Fruit fly (Drosophila melanogaster) whole organism, embryonic: ENCODE data around the gene CG8671.

Source experiments
- Adf1 ChIP-seq: fragments of 200-800 bp; sonication (Bioruptor generic); IDR thresholded peaks from 2 replicates; pipeline ENCODE4 v1.3.6; 2022; ENCODE audit warnings: missing biosample characterization, missing genetic modification characterization
- B-H2 ChIP-seq: fragments of 200-800 bp; sonication (Bioruptor generic); optimal IDR thresholded peaks from 2 replicates; lab custom pipeline; 2018; ENCODE audit warnings: missing biosample characterization, mild to moderate bottlenecking, missing genetic modification characterization
- CG10321 ChIP-seq: fragments of 200-800 bp; sonication (Bioruptor generic); IDR thresholded peaks from 2 replicates; pipeline ENCODE4 v1.3.6; 2022; ENCODE audit warnings: missing biosample characterization, missing genetic modification characterization
- CG10543 ChIP-seq: fragments of 200-800 bp; sonication (Bioruptor generic); optimal IDR thresholded peaks from 3 replicates; lab custom pipeline; 2017; ENCODE audit warnings: missing biosample characterization, mild to moderate bottlenecking, missing genetic modification characterization, moderate library complexity
- CG11504 ChIP-seq: fragments of 200-800 bp; sonication (Bioruptor generic); optimal IDR thresholded peaks from 3 replicates; lab custom pipeline; 2019; ENCODE audit warnings: missing biosample characterization, mild to moderate bottlenecking, missing genetic modification characterization, moderate library complexity
- CG14441 ChIP-seq: fragments of 200-800 bp; sonication (Bioruptor generic); IDR thresholded peaks from 2 replicates; pipeline ENCODE4 v1.3.6; 2022; ENCODE audit warnings: missing biosample characterization, missing genetic modification characterization
- CG15479 ChIP-seq: fragments of 200-800 bp; sonication (Bioruptor generic); optimal IDR thresholded peaks from 3 replicates; lab custom pipeline; 2019; ENCODE audit warnings: missing biosample characterization, mild to moderate bottlenecking, missing genetic modification characterization, moderate library complexity
- CG1603 ChIP-seq: fragments of 200-800 bp; sonication (Bioruptor generic); optimal IDR thresholded peaks from 2 replicates; lab custom pipeline; 2019; ENCODE audit warnings: missing biosample characterization, mild to moderate bottlenecking, missing genetic modification characterization, moderate library complexity
- CG17359 ChIP-seq: fragments of 200-800 bp; sonication (Bioruptor generic); optimal IDR thresholded peaks from 3 replicates; lab custom pipeline; 2018; ENCODE audit warnings: missing biosample characterization, mild to moderate bottlenecking, missing genetic modification characterization, moderate library complexity
- CG17568 ChIP-seq: fragments of 200-800 bp; sonication (Bioruptor generic); optimal IDR thresholded peaks from 2 replicates; lab custom pipeline; 2018; ENCODE audit warnings: missing biosample characterization, mild to moderate bottlenecking, missing genetic modification characterization, moderate library complexity
- CG2116 ChIP-seq: fragments of 200-800 bp; sonication (Bioruptor generic); optimal IDR thresholded peaks from 3 replicates; lab custom pipeline; 2018; ENCODE audit warnings: missing biosample characterization, mild to moderate bottlenecking, missing genetic modification characterization
- CG2199 ChIP-seq: fragments of 200-800 bp; sonication (Bioruptor generic); IDR thresholded peaks from 3 replicates; pipeline ENCODE4 v1.3.6; 2022; ENCODE audit warnings: missing biosample characterization, missing genetic modification characterization
- CG31224 ChIP-seq: fragments of 200-800 bp; sonication (Bioruptor generic); IDR thresholded peaks from 2 replicates; pipeline ENCODE4 v1.3.6; 2022; ENCODE audit warnings: missing biosample characterization, missing genetic modification characterization
- CG3163 ChIP-seq: fragments of 200-800 bp; sonication (Bioruptor generic); optimal IDR thresholded peaks from 3 replicates; lab custom pipeline; 2016; ENCODE audit warnings: missing biosample characterization, missing genetic modification characterization
- CG32767 ChIP-seq: fragments of 200-800 bp; sonication (Bioruptor generic); IDR thresholded peaks from 2 replicates; pipeline ENCODE4 v1.3.6; 2022; ENCODE audit warnings: missing biosample characterization, missing genetic modification characterization
- CG3847 ChIP-seq: fragments of 200-800 bp; sonication (Bioruptor generic); IDR thresholded peaks from 2 replicates; pipeline ENCODE4 v1.3.6; 2022; ENCODE audit warnings: missing biosample characterization, missing genetic modification characterization
- CG4360 ChIP-seq: fragments of 200-800 bp; sonication (Bioruptor generic); IDR thresholded peaks from 2 replicates; pipeline ENCODE4 v1.3.6; 2022; ENCODE audit warnings: missing biosample characterization, missing genetic modification characterization
- CG6654 ChIP-seq: fragments of 200-800 bp; sonication (Bioruptor generic); optimal IDR thresholded peaks from 2 replicates; lab custom pipeline; 2017; ENCODE audit warnings: missing biosample characterization, mild to moderate bottlenecking, missing genetic modification characterization
- CG6854 ChIP-seq: fragments of 200-800 bp; sonication (Bioruptor generic); optimal IDR thresholded peaks from 3 replicates; lab custom pipeline; 2017; ENCODE audit warnings: missing biosample characterization, mild to moderate bottlenecking, missing genetic modification characterization
- CG8924 ChIP-seq: fragments of 200-800 bp; optimal IDR thresholded peaks from 3 replicates; lab custom pipeline; 2019; ENCODE audit warnings: missing biosample characterization, mild to moderate bottlenecking, missing genetic modification characterization, moderate library complexity
- CHES-1-like ChIP-seq: fragments of 200-800 bp; sonication (Bioruptor generic); optimal IDR thresholded peaks from 2 replicates; lab custom pipeline; 2016; ENCODE audit warnings: missing biosample characterization, missing genetic modification characterization
- CoRest ChIP-seq: fragments of 200-800 bp; sonication (Bioruptor generic); optimal IDR thresholded peaks from 3 replicates; lab custom pipeline; 2018; ENCODE audit warnings: missing biosample characterization, mild to moderate bottlenecking, missing genetic modification characterization, moderate library complexity
- Eip74EF ChIP-seq, 2 experiments: fragments of 200-800 bp in 1 of 2; fragments of >200 bp in 1 of 2; sonication (Bioruptor generic) in 1 of 2; optimal IDR thresholded peaks; 2 replicates each; lab custom pipeline; 2017 to 2019; ENCODE audit warnings: missing biosample characterization in 2 of 2, missing genetic modification characterization in 2 of 2, mild to moderate bottlenecking in 1 of 2, moderate library complexity in 1 of 2
- Fer2 ChIP-seq: fragments of 200-800 bp; sonication (Bioruptor generic); optimal IDR thresholded peaks from 2 replicates; lab custom pipeline; 2018; ENCODE audit warnings: missing biosample characterization, mild to moderate bottlenecking, missing genetic modification characterization, moderate library complexity
- HLH54F ChIP-seq: fragments of 200-800 bp; sonication (Bioruptor generic); optimal IDR thresholded peaks from 3 replicates; lab custom pipeline; 2016; ENCODE audit warnings: missing biosample characterization, missing genetic modification characterization
- MBD-R2 ChIP-seq: fragments of 200-800 bp; sonication (Bioruptor generic); IDR thresholded peaks from 2 replicates; pipeline ENCODE4 v1.3.6; 2022; ENCODE audit warnings: missing biosample characterization, missing genetic modification characterization
- Oli ChIP-seq: fragments of 200-800 bp; sonication (Bioruptor generic); optimal IDR thresholded peaks from 2 replicates; lab custom pipeline; 2018; ENCODE audit warnings: missing biosample characterization, mild to moderate bottlenecking, missing genetic modification characterization, moderate library complexity
- Xrp1 ChIP-seq: fragments of 200-800 bp; sonication (Bioruptor generic); IDR thresholded peaks from 2 replicates; pipeline ENCODE4 v1.3.6; 2022; ENCODE audit warnings: missing biosample characterization, missing genetic modification characterization
- crc ChIP-seq: fragments of 200-800 bp; sonication (Bioruptor generic); optimal IDR thresholded peaks from 2 replicates; lab custom pipeline; 2016; ENCODE audit warnings: missing biosample characterization, missing genetic modification characterization
- dm ChIP-seq: fragments of 200-800 bp; sonication (Bioruptor generic); optimal IDR thresholded peaks from 3 replicates; lab custom pipeline; 2016; ENCODE audit warnings: missing biosample characterization, missing genetic modification characterization
- ftz-f1 ChIP-seq: fragments of 200-800 bp; sonication (Bioruptor generic); optimal IDR thresholded peaks from 2 replicates; lab custom pipeline; 2016; ENCODE audit warnings: missing biosample characterization, missing genetic modification characterization
- gfzf ChIP-seq: fragments of 200-800 bp; sonication (Bioruptor generic); optimal IDR thresholded peaks from 2 replicates; lab custom pipeline; 2016; ENCODE audit warnings: missing biosample characterization, mild to moderate bottlenecking, missing genetic modification characterization, moderate library complexity
- hkb ChIP-seq, 2 experiments: fragments of 200-800 bp in 1 of 2; fragments of >200 bp in 1 of 2; sonication (Bioruptor generic) in 1 of 2; IDR thresholded peaks in 1 of 2; optimal IDR thresholded peaks in 1 of 2; 2 replicates each; pipeline versions ENCODE4 v1.3.6 to Lab custom; 2017 to 2022; ENCODE audit warnings: missing biosample characterization in 1 of 2, missing genetic modification characterization in 1 of 2
- p53 ChIP-seq: fragments of 200-800 bp; sonication (Bioruptor generic); optimal IDR thresholded peaks from 2 replicates; lab custom pipeline; 2016; ENCODE audit warnings: missing biosample characterization, missing genetic modification characterization
- pros ChIP-seq: fragments of 200-800 bp; sonication (Bioruptor generic); optimal IDR thresholded peaks from 3 replicates; lab custom pipeline; 2019; ENCODE audit warnings: missing biosample characterization, mild to moderate bottlenecking, missing genetic modification characterization, moderate library complexity
- rib ChIP-seq: fragments of 200-800 bp; sonication (Bioruptor generic); IDR thresholded peaks from 2 replicates; pipeline ENCODE4 v1.3.6; 2022; ENCODE audit warnings: missing biosample characterization, missing genetic modification characterization
- sens ChIP-seq: fragments of 200-800 bp; sonication (Bioruptor generic); peaks from one replicate; lab custom pipeline; 2016; ENCODE audit warnings: missing biosample characterization, missing genetic modification characterization
- sob ChIP-seq: fragments of 200-800 bp; sonication (Bioruptor generic); IDR thresholded peaks from 2 replicates; pipeline ENCODE4 v1.3.6; 2022; ENCODE audit warnings: missing biosample characterization, missing genetic modification characterization
- twi ChIP-seq: fragments of 200-800 bp; optimal IDR thresholded peaks from 2 replicates; lab custom pipeline; 2019; ENCODE audit warnings: missing biosample characterization, mild to moderate bottlenecking, missing genetic modification characterization, moderate library complexity
- zfh1 ChIP-seq: fragments of 200-800 bp; sonication (Bioruptor generic); IDR thresholded peaks from 3 replicates; pipeline ENCODE4 v1.3.6; 2022; ENCODE audit warnings: missing biosample characterization, missing genetic modification characterization

CG8671 gene

DNA sequence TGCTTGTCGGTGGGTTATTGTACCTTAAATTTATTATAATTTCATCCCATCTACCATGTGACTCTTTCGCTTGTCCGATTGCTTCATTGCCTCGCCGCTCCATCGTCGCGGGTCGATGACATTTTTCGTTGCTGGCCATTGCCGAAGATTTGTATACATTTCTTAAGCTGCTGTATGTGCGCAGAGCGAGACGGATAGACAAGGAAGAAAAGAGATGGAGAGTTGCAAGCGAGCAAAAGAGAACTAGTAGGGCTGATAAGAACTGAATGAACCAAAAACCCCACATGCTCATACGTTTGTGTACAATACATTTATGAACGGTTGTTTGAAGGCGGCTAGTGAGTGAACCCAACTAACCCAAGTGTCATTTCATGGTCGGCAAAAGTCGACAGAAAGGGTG lies 11.0 kb upstream of the CG8671 start (continued):
- TF ChIP-seq pros (GFP tag; lab: Kevin White, UChicago) (peak; percentile 89), CG31224 (GFP tag; lab: Robert Waterston, UW) (no peak), CHES-1-like (GFP tag; lab: Kevin White, UChicago) (no peak), hkb (optimal IDR thresholded peaks at IDR 0.05; lab: Kevin White, UChicago) (no peak), hkb (GFP tag; IDR thresholded peaks at IDR 0.05; lab: Robert Waterston, UW) (peak; percentile 28; the same call in 1 of the 2 replicates), Xrp1 (GFP tag; lab: Robert Waterston, UW) (0 out of 2 replicates have a peak, but pooled peaks have one; percentile 23), HLH54F (GFP tag; lab: Kevin White, UChicago) (no peak), CG10543 (peak; percentile 28), CG3163 (peak; percentile 5), Eip74EF (GFP tag; optimal IDR thresholded peaks at IDR 0.05; lab: Kevin White, UChicago) (peak in 1 of 2 experiments; percentile 7), MBD-R2 (GFP tag; lab: Robert Waterston, UW) (0 out of 2 replicates have a peak, but pooled peaks have one; percentile 16), CG10321 (GFP tag; lab: Robert Waterston, UW) (peak; percentile 83), dm (GFP tag; lab: Kevin White, UChicago) (no peak), CG3847 (GFP tag; lab: Robert Waterston, UW) (no peak), CG2199 (GFP tag; lab: Robert Waterston, UW) (peak; percentile 95), CG17568 (GFP tag; lab: Kevin White, UChicago) (no peak), CG4360 (GFP tag; lab: Robert Waterston, UW) (no peak), CG6854 (GFP tag; lab: Kevin White, UChicago) (peak; percentile 28), CG32767 (GFP tag; lab: Robert Waterston, UW) (peak; percentile 56; the same call in 1 of the 2 replicates), sob (GFP tag; lab: Robert Waterston, UW) (no peak), crc (GFP tag; lab: Kevin White, UChicago) (no peak), gfzf (GFP tag; lab: Kevin White, UChicago) (no peak), CG11504 (tag; lab: Kevin White, UChicago) (peak; percentile 42), Adf1 (GFP tag; lab: Robert Waterston, UW) (peak; percentile 12; the same call in 1 of the 2 replicates), p53 (no peak), rib (GFP tag; lab: Robert Waterston, UW) (peak; percentile 61), Oli (tag; lab: Kevin White, UChicago) (no peak), sens (GFP tag; lab: Kevin White, UChicago) (peak; percentile 42), zfh1 (GFP tag; lab: Robert Waterston, UW) (no peak), twi (tag; lab: Kevin White, UChicago) (peak; percentile 29), CG15479 (GFP tag; lab: Kevin White, UChicago) (peak; percentile 51), CG14441 (GFP tag; lab: Robert Waterston, UW) (peak; percentile 23; the same call in 1 of the 2 replicates), ftz-f1 (GFP tag; lab: Kevin White, UChicago) (peak; percentile 85), CG1603 (tag; lab: Kevin White, UChicago) (peak; percentile 1), CG2116 (GFP tag; lab: Kevin White, UChicago) (no peak)
- TF ChIP-seq, all 482 proteins: peak for 39

- no peak for TF ChIP-seq CG17359
- no peak for TF ChIP-seq CoRest
- no peak for TF ChIP-seq B-H2 (GFP tag; lab: Kevin White, UChicago)
- TF ChIP-seq CG6654 (GFP tag; lab: Kevin White, UChicago): no peak
- no peak for TF ChIP-seq Fer2 (tag; lab: Kevin White, UChicago)
- TF ChIP-seq CG8924 (tag; lab: Kevin White, UChicago): no peak
These were observed 3.7 kb upstream of the CG8671 start for dm6 chr2L:21259008-21259407.
